Fruit fly (Drosophila melanogaster) whole organism, pupa: Measurements from ENCODE around the gene CG32206.

Experiments used
- CG10348 ChIP-seq: fragments of 200-800 bp; sonication (Bioruptor generic); IDR thresholded peaks from 2 replicates; pipeline ENCODE4 v1.3.6; 2022; ENCODE audit warnings: missing biosample characterization, missing genetic modification characterization
- CG13204 ChIP-seq: fragments of 200-800 bp; sonication (Bioruptor generic); optimal IDR thresholded peaks from 2 replicates; lab custom pipeline; 2018; ENCODE audit warnings: missing biosample characterization, mild to moderate bottlenecking, missing genetic modification characterization, moderate library complexity
- CG17806 ChIP-seq: fragments of 200-800 bp; sonication (Bioruptor generic); optimal IDR thresholded peaks from 2 replicates; lab custom pipeline; 2018; ENCODE audit warnings: missing biosample characterization, mild to moderate bottlenecking, missing genetic modification characterization, moderate library complexity
- CG8159 ChIP-seq: fragments of 200-800 bp; sonication (Bioruptor generic); optimal IDR thresholded peaks from 3 replicates; lab custom pipeline; 2018; ENCODE audit warnings: missing biosample characterization, mild to moderate bottlenecking, missing genetic modification characterization, moderate library complexity
- CG8301 ChIP-seq: fragments of 200-800 bp; sonication (Bioruptor generic); optimal IDR thresholded peaks from 2 replicates; lab custom pipeline; 2018; ENCODE audit warnings: missing biosample characterization, mild to moderate bottlenecking, missing genetic modification characterization
- CG9948 ChIP-seq: fragments of 200-800 bp; sonication (Bioruptor generic); optimal IDR thresholded peaks from 2 replicates; lab custom pipeline; 2018; ENCODE audit warnings: missing biosample characterization, mild to moderate bottlenecking, missing genetic modification characterization, moderate library complexity
- Pif1A ChIP-seq: fragments of 200-800 bp; sonication (Bioruptor generic); optimal IDR thresholded peaks from 3 replicates; lab custom pipeline; 2016; ENCODE audit warnings: missing biosample characterization, missing genetic modification characterization
- Pif1B ChIP-seq: fragments of 200-800 bp; sonication (Bioruptor generic); optimal IDR thresholded peaks from 3 replicates; lab custom pipeline; 2016; ENCODE audit warnings: missing biosample characterization, missing genetic modification characterization
- gl ChIP-seq: fragments of 200-800 bp; sonication (Bioruptor generic); optimal IDR thresholded peaks from 2 replicates; lab custom pipeline; 2018; ENCODE audit warnings: missing biosample characterization, mild to moderate bottlenecking, missing genetic modification characterization

DNA sequence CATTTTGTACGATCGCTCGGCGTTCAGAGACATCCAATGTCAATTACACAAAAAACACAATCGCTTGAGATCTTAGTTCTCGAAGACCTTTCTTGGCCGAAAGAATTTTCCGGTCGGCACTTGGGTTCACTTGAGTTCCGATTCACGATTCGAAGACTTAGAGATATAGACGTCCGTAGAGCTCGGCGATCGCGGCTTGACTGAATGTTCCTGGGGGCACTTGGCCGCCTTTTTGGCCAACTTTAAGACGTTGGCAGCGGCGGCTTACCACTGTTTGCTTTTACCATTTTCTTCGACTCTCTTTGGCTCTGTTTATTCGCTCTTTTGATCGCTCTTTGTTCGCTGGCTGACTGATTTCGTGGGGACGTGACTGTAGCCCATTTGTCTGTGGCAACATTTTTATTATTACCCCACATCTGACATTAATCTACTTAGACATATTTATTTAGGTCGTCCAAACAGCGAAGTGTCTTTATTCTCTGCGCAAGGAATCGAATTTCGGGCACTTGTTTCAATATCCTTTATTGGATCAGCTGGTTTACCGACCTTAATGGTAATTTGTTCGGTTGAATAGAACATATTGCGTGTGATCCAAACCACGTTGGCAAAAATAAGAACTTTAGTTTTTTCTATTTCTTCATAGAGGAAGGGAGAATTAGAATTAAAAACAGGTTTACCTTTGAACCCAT lies 75.2 kb downstream of the CG32206 start, which contains the start of gene pip:
- no peak for TF ChIP-seq CG13204 (GFP tag; lab: Kevin White, UChicago)
- no peak for TF ChIP-seq CG10348
- no peak for TF ChIP-seq Pif1A (GFP tag; lab: Kevin White, UChicago)
- TF ChIP-seq CG9948, result no peak
- no peak for TF ChIP-seq CG8301
- no peak for TF ChIP-seq CG17806
- no peak for TF ChIP-seq CG8159 (tag; lab: Kevin White, UChicago)
- TF ChIP-seq Pif1B, result no peak
- TF ChIP-seq gl (tag; lab: Kevin White, UChicago), result no peak
